Worm (Caenorhabditis elegans) whole organism, L1 larva: ENCODE results near the gene C17C3.24.
A peak's percentile ranks its signal among the peaks of the same experiment; 100 is the strongest.

Experiments
- C16A3.4 ChIP-seq: fragments of 150-350 bp; optimal IDR thresholded peaks from 2 replicates; lab custom pipeline; 2014; ENCODE audit warnings: missing biosample characterization, missing genetic modification characterization
- C34B4.2 ChIP-seq: sonication (generic microtip); optimal IDR thresholded peaks from 2 replicates; lab custom pipeline; 2017; ENCODE audit warnings: mild to moderate bottlenecking, missing genetic modification characterization, missing compliant biosample characterization
- Y116A8C.19 ChIP-seq: sonication (generic microtip); optimal IDR thresholded peaks from 2 replicates; lab custom pipeline; 2016; ENCODE audit warnings: missing compliant biosample characterization, missing genetic modification characterization, borderline replicate concordance
- alr-1 ChIP-seq: fragments of 200-800 bp; sonication (Bioruptor generic); optimal IDR thresholded peaks from 2 replicates; lab custom pipeline; 2018; ENCODE audit warnings: borderline replicate concordance, mild to moderate bottlenecking, missing genetic modification characterization, missing compliant biosample characterization
- aly-2 ChIP-seq: fragments of 150-350 bp; optimal IDR thresholded peaks from 2 replicates; lab custom pipeline; 2014; ENCODE audit warnings: missing biosample characterization, missing genetic modification characterization
- ama-1 ChIP-seq: fragments of 150-350 bp; optimal IDR thresholded peaks from 2 replicates; lab custom pipeline; 2014
- blmp-1 ChIP-seq: fragments of 150-350 bp; optimal IDR thresholded peaks from 2 replicates; lab custom pipeline; 2014; ENCODE audit warnings: missing biosample characterization, missing genetic modification characterization
- ceh-63 ChIP-seq: fragments of 200-800 bp; sonication (Bioruptor generic); optimal IDR thresholded peaks from 2 replicates; lab custom pipeline; 2018; ENCODE audit warnings: mild to moderate bottlenecking, missing genetic modification characterization, missing compliant biosample characterization
- ceh-90 ChIP-seq: sonication (generic microtip); optimal IDR thresholded peaks from 2 replicates; lab custom pipeline; 2016; ENCODE audit warnings: missing genetic modification characterization, missing compliant biosample characterization
- ces-1 ChIP-seq: fragments of 150-350 bp; optimal IDR thresholded peaks from 2 replicates; lab custom pipeline; 2014; ENCODE audit warnings: missing biosample characterization, missing genetic modification reagents, missing genetic modification characterization
- efl-1 ChIP-seq, 4 experiments: fragments of 150-350 bp; optimal IDR thresholded peaks in 3 of 4; peaks in 1 of 4; 1 replicate in 1 of 4; 2 replicates in 3 of 4; lab custom pipeline; 2014; ENCODE audit warnings: missing biosample characterization in 2 of 4, missing genetic modification characterization in 2 of 4, missing genetic modification reagents in 2 of 4
- efl-3 ChIP-seq: fragments of 200-800 bp; sonication (Bioruptor generic); optimal IDR thresholded peaks from 2 replicates; lab custom pipeline; 2018; ENCODE audit warnings: mild to moderate bottlenecking, missing genetic modification characterization, missing compliant biosample characterization
- egl-27 ChIP-seq, 2 experiments: fragments of 150-350 bp in 1 of 2; sonication (generic microtip); optimal IDR thresholded peaks; 3 replicates each; lab custom pipeline; 2017 to 2018; ENCODE audit warnings: missing biosample characterization in 2 of 2, missing genetic modification characterization in 2 of 2, missing genetic modification reagents in 2 of 2
- elt-2 ChIP-seq: sonication (generic microtip); optimal IDR thresholded peaks from 2 replicates; lab custom pipeline; 2016; ENCODE audit warnings: missing genetic modification characterization, mild to moderate bottlenecking, inconsistent platforms, missing compliant biosample characterization, missing genetic modification reagents
- elt-3 ChIP-seq, 6 experiments: fragments of 150-350 bp in 1 of 6; sonication (generic microtip); optimal IDR thresholded peaks; 2 replicates each; lab custom pipeline; 2017 to 2018; ENCODE audit warnings: missing biosample characterization in 6 of 6, missing genetic modification characterization in 6 of 6, inconsistent platforms in 1 of 6
- ets-5 ChIP-seq: fragments of 200-800 bp; sonication (Bioruptor generic); IDR thresholded peaks from 2 replicates; pipeline ENCODE4 v1.3.6; 2022; ENCODE audit warnings: missing genetic modification characterization, missing compliant biosample characterization
- fkh-10 ChIP-seq: sonication (generic microtip); optimal IDR thresholded peaks from 2 replicates; lab custom pipeline; 2017; ENCODE audit warnings: missing biosample characterization, missing genetic modification reagents, missing genetic modification characterization
- fkh-4 ChIP-seq: sonication (generic microtip); optimal IDR thresholded peaks from 2 replicates; lab custom pipeline; 2016; ENCODE audit warnings: missing compliant biosample characterization, missing genetic modification characterization, borderline replicate concordance
- fkh-8 ChIP-seq: sonication (generic microtip); optimal IDR thresholded peaks from 2 replicates; lab custom pipeline; 2016; ENCODE audit warnings: mild to moderate bottlenecking, missing genetic modification characterization, missing compliant biosample characterization
- fos-1 ChIP-seq: fragments of 150-350 bp; optimal IDR thresholded peaks from 2 replicates; lab custom pipeline; 2014; ENCODE audit warnings: missing biosample characterization, missing genetic modification characterization
- grh-1 ChIP-seq: fragments of 200-800 bp; sonication (Bioruptor generic); IDR thresholded peaks from 2 replicates; pipeline ENCODE4 v1.3.6; 2022; ENCODE audit warnings: missing genetic modification reagents, missing genetic modification characterization, missing compliant biosample characterization
- hlh-4 ChIP-seq: sonication (generic microtip); optimal IDR thresholded peaks from 2 replicates; lab custom pipeline; 2016; ENCODE audit warnings: mild to moderate bottlenecking, missing genetic modification characterization, missing compliant biosample characterization
- lin-13 ChIP-seq: fragments of 150-350 bp; optimal IDR thresholded peaks from 2 replicates; lab custom pipeline; 2014; ENCODE audit warnings: missing biosample characterization, missing genetic modification reagents, missing genetic modification characterization
- lin-14 ChIP-seq: fragments of 200-800 bp; sonication (Bioruptor generic); optimal IDR thresholded peaks from 2 replicates; lab custom pipeline; 2018; ENCODE audit warnings: mild to moderate bottlenecking, missing genetic modification characterization, moderate library complexity, missing compliant biosample characterization
- lin-35 ChIP-seq, 2 experiments: fragments of 150-350 bp; optimal IDR thresholded peaks; 2 replicates each; lab custom pipeline; 2014; ENCODE audit warnings: missing biosample characterization in 2 of 2, missing genetic modification characterization in 2 of 2, missing genetic modification reagents in 2 of 2
- lin-39 ChIP-seq: fragments of 150-350 bp; optimal IDR thresholded peaks from 2 replicates; lab custom pipeline; 2014; ENCODE audit warnings: missing biosample characterization, missing genetic modification reagents, missing genetic modification characterization
- lsy-2 ChIP-seq, 2 experiments: fragments of 150-350 bp; optimal IDR thresholded peaks; 2 replicates each; lab custom pipeline; 2014; ENCODE audit warnings: missing biosample characterization in 2 of 2, missing genetic modification characterization in 2 of 2
- mdl-1 ChIP-seq, 2 experiments: fragments of 150-350 bp; optimal IDR thresholded peaks; 2 replicates each; lab custom pipeline; 2014 to 2017; ENCODE audit warnings: missing biosample characterization in 2 of 2, missing genetic modification characterization in 2 of 2, inconsistent platforms in 1 of 2
- mef-2 ChIP-seq: fragments of 150-350 bp; optimal IDR thresholded peaks from 2 replicates; lab custom pipeline; 2014; ENCODE audit warnings: missing biosample characterization, missing genetic modification characterization
- nhr-12 ChIP-seq: sonication (generic microtip); optimal IDR thresholded peaks from 2 replicates; lab custom pipeline; 2017; ENCODE audit warnings: missing biosample characterization, missing genetic modification characterization
- nhr-19 ChIP-seq: fragments of 200-800 bp; sonication (Bioruptor generic); conservative IDR thresholded peaks from 2 replicates; pipeline ENCODE4 v1.3.6; 2022; ENCODE audit warnings: missing genetic modification characterization, missing compliant biosample characterization
- nhr-20 ChIP-seq: sonication (generic microtip); optimal IDR thresholded peaks from 2 replicates; lab custom pipeline; 2016; ENCODE audit warnings: mild to moderate bottlenecking, missing genetic modification characterization, missing compliant biosample characterization
- nhr-28 ChIP-seq: fragments of 150-350 bp; optimal IDR thresholded peaks from 2 replicates; lab custom pipeline; 2014; ENCODE audit warnings: missing biosample characterization, missing genetic modification characterization
- nhr-47 ChIP-seq: sonication (generic microtip); optimal IDR thresholded peaks from 2 replicates; lab custom pipeline; 2016; ENCODE audit warnings: mild to moderate bottlenecking, missing genetic modification characterization, moderate library complexity, missing compliant biosample characterization
- nhr-71 ChIP-seq: sonication (generic microtip); optimal IDR thresholded peaks from 2 replicates; lab custom pipeline; 2016; ENCODE audit warnings: mild to moderate bottlenecking, missing genetic modification characterization, moderate library complexity, missing compliant biosample characterization
- nhr-76 ChIP-seq: sonication (generic microtip); optimal IDR thresholded peaks from 2 replicates; lab custom pipeline; 2017; ENCODE audit warnings: missing biosample characterization, missing genetic modification characterization
- nhr-85 ChIP-seq: sonication (generic microtip); peaks from one replicate; lab custom pipeline; 2016; ENCODE audit warnings: missing genetic modification characterization, inconsistent platforms, missing compliant biosample characterization
- nhr-90 ChIP-seq: sonication (generic microtip); optimal IDR thresholded peaks from 2 replicates; lab custom pipeline; 2016; ENCODE audit warnings: mild to moderate bottlenecking, missing genetic modification characterization, missing compliant biosample characterization; ENCODE audit not compliant: poor library complexity
- skn-1 ChIP-seq: fragments of 150-350 bp; optimal IDR thresholded peaks from 2 replicates; lab custom pipeline; 2014; ENCODE audit warnings: missing biosample characterization, missing genetic modification characterization
- snu-23 ChIP-seq: sonication (generic microtip); optimal IDR thresholded peaks from 2 replicates; lab custom pipeline; 2016; ENCODE audit warnings: missing genetic modification characterization, missing compliant biosample characterization
- swsn-7 ChIP-seq: sonication (generic microtip); optimal IDR thresholded peaks from 2 replicates; lab custom pipeline; 2016; ENCODE audit warnings: missing genetic modification characterization, missing compliant biosample characterization
- tbx-2 ChIP-seq: sonication (generic microtip); optimal IDR thresholded peaks from 2 replicates; lab custom pipeline; 2016; ENCODE audit warnings: missing genetic modification characterization, missing compliant biosample characterization
- unc-130 ChIP-seq: fragments of 150-350 bp; optimal IDR thresholded peaks from 2 replicates; lab custom pipeline; 2017; ENCODE audit warnings: missing biosample characterization, missing genetic modification characterization, inconsistent platforms
- unc-62 ChIP-seq: fragments of 150-350 bp; optimal IDR thresholded peaks from 2 replicates; lab custom pipeline; 2014; ENCODE audit warnings: missing biosample characterization, missing genetic modification reagents, missing genetic modification characterization
- unc-86 ChIP-seq: sonication (generic microtip); optimal IDR thresholded peaks from 2 replicates; lab custom pipeline; 2016; ENCODE audit warnings: missing genetic modification characterization, missing compliant biosample characterization
- unc-98 ChIP-seq: fragments of 200-800 bp; sonication (Bioruptor generic); IDR thresholded peaks from 2 replicates; pipeline ENCODE4 v1.3.6; 2022; ENCODE audit warnings: missing genetic modification characterization, missing compliant biosample characterization
- zip-4 ChIP-seq: fragments of 200-800 bp; sonication (Bioruptor generic); optimal IDR thresholded peaks from 2 replicates; lab custom pipeline; 2018; ENCODE audit warnings: mild to moderate bottlenecking, missing genetic modification characterization, moderate library complexity, missing compliant biosample characterization
- ztf-11 ChIP-seq, 2 experiments: sonication (generic microtip); optimal IDR thresholded peaks; 2 replicates each; lab custom pipeline; 2016 to 2017; ENCODE audit warnings: missing genetic modification characterization in 2 of 2, missing biosample characterization in 1 of 2, missing compliant biosample characterization in 1 of 2
- ztf-4 ChIP-seq: fragments of 150-350 bp; optimal IDR thresholded peaks from 2 replicates; lab custom pipeline; 2014; ENCODE audit warnings: missing biosample characterization, missing genetic modification characterization

Gene C17C3.24

DNA sequence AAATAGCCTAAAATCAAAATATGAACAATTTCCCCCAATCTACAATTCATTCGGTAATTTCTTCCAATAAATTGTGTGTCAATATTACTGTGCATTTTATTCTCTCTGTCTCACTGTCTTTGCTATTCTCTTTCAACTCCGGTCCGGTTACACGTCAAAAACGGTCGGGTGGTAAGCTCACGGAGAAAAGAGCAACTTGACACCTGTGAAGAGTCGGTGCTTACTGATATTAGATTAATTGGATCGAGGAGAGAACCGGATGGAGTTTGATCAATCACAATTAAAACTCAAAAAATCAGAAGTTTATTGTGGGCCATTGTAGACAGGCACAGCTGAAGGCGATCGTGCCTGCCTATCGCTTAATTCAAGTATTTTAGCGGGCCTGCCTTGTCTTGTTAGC is 33.3 kb upstream of the C17C3.24 start:
- TF ChIP-seq nhr-20 (tag; lab: Kevin White, UChicago) (peak; percentile 3), elt-2 (tag; lab: Kevin White, UChicago) (peak; percentile 11), egl-27 (tag; optimal IDR thresholded peaks at IDR 0.05; lab: Kevin White, UChicago) (no peak), swsn-7 (tag; lab: Kevin White, UChicago) (no peak), nhr-71 (tag; lab: Kevin White, UChicago) (peak; percentile 16)

DNA sequence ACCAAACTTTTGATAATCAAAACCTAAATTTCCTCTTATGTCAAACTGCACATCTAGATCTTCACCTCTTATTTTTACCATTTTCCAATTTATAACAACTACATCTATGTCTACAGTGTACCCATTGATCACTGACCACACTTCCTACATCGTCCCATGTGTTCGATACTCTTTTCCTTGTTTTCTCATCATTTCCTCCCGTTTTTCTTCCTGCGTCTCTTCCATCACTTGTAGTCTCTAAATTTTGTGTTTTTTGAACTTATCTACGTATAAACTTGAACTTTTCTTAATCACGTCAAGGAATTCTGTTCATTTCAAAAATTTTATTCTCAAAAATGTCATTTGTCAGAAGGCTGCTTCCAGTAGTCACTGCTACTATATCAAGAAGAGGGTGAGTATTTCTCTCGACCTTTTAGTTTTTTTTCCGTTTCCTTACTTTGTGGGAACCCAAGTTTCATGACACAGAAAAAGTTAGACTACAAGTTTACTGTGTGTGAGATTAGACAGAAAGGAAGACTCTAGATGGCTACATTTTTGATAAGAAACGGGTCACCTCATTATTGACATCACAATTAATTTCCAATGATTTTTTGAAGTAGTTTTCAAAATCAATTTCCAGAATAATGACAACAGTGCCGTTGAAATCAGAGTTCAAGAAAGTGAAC is 30.6 kb upstream of the C17C3.24 start:
- TF ChIP-seq C34B4.2 (tag; lab: Kevin White, UChicago) (no peak), C16A3.4 (tag; lab: Kevin White, UChicago) (no peak), nhr-47 (peak; percentile 45), fos-1 (tag; lab: Kevin White, UChicago) (no peak), ceh-63 (no peak), swsn-7 (tag; lab: Kevin White, UChicago) (peak; percentile 10), tbx-2 (tag; lab: Kevin White, UChicago) (peak; percentile 53), Y116A8C.19 (no peak), unc-98 (no peak), fkh-8 (tag; lab: Kevin White, UChicago) (no peak), blmp-1 (peak; percentile 13), ceh-90 (tag; lab: Kevin White, UChicago) (no peak), zip-4 (GFP tag; lab: Kevin White, UChicago) (no peak), nhr-12 (tag; lab: Kevin White, UChicago) (no peak), grh-1 (peak; percentile 34; the same call in 1 of the 2 replicates), unc-130 (tag; lab: Kevin White, UChicago) (no peak), alr-1 (tag; lab: Kevin White, UChicago) (no peak), unc-62 (GFP tag; lab: Kevin White, UChicago) (no peak), hlh-4 (no peak), nhr-20 (tag; lab: Kevin White, UChicago) (peak; percentile 82), nhr-76 (tag; lab: Kevin White, UChicago) (no peak), elt-3 (tag; optimal IDR thresholded peaks at IDR 0.05; lab: Kevin White, UChicago) (peak in 2 of 6 experiments; percentile 25 to 78), fkh-10 (GFP tag; lab: Kevin White, UChicago) (no peak), skn-1 (tag; lab: Kevin White, UChicago) (peak; percentile 82), fkh-4 (tag; lab: Kevin White, UChicago) (no peak), elt-2 (tag; lab: Kevin White, UChicago) (peak; percentile 57), ama-1 (lab: Kevin White, UChicago) (no peak), ztf-11 (tag; optimal IDR thresholded peaks at IDR 0.05; lab: Kevin White, UChicago) (no peak), lin-39 (no peak), nhr-28 (tag; lab: Kevin White, UChicago) (no peak), nhr-90 (tag; lab: Kevin White, UChicago) (peak; percentile 63), lsy-2 (tag; optimal IDR thresholded peaks at IDR 0.05; lab: Kevin White, UChicago) (peak in 1 of 2 experiments; percentile 40), lin-35 (GFP tag; optimal IDR thresholded peaks at IDR 0.05; lab: Kevin White, UChicago) (peak in 1 of 2 experiments; percentile 60), unc-86 (tag; lab: Kevin White, UChicago) (no peak), snu-23 (GFP tag; lab: Kevin White, UChicago) (peak; percentile 81), nhr-85 (tag; lab: Kevin White, UChicago) (peak; percentile 93), ztf-4 (tag; lab: Kevin White, UChicago) (peak; percentile 58), ets-5 (GFP tag; lab: Robert Waterston, UW) (no peak), efl-3 (GFP tag; lab: Kevin White, UChicago) (no peak), mdl-1 (tag; optimal IDR thresholded peaks at IDR 0.05; lab: Kevin White, UChicago) (no peak), lin-14 (GFP tag; lab: Kevin White, UChicago) (peak; percentile 70), aly-2 (tag; lab: Kevin White, UChicago) (no peak), nhr-71 (tag; lab: Kevin White, UChicago) (peak; percentile 88), lin-13 (GFP tag; lab: Kevin White, UChicago) (peak; percentile 30), efl-1 (optimal IDR thresholded peaks at IDR 0.05; lab: Kevin White, UChicago) (no peak), efl-1 (GFP tag; optimal IDR thresholded peaks at IDR 0.05 in 1 of 2; lab: Kevin White, UChicago) (peak in 1 of 2 experiments; percentile 85), ces-1 (GFP tag; lab: Kevin White, UChicago) (no peak), nhr-19 (GFP tag; lab: Robert Waterston, UW) (peak; percentile 43), mef-2 (no peak)
